Fruit fly (Drosophila melanogaster): ENCODE results near the gene CG43725.

The CG43725 gene

DNA sequence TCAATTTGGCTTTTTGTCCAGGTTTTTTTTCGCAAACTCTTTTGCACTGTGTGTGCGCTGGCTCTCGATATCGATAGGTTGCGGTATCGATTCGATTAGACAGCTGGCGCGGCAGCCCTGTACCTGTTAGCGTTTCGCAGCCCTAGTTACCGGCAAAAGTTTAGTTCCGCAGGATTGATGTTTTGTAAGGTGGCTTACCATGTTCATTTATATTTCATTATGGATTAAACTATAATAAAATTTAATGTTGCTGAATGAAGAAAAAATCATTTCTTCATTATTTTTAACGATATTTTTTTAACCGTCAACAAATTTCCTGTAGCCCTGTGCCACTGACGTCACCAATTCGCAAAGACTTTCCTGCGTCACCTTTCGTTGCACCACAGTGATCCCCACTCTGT, 31.2 kb downstream of the CG43725 start, which contains the start of gene Reps (continued):
- TF ChIP-seq CG12391 (tag; optimal IDR thresholded peaks at IDR 0.05) (peak; percentile 99), Elba2 (GFP tag; optimal IDR thresholded peaks at IDR 0.05) (peak; percentile 98), Bteb2 (GFP tag; optimal IDR thresholded peaks at IDR 0.05) (peak; percentile 97), gcm2 (GFP tag; optimal IDR thresholded peaks at IDR 0.05) (peak; percentile 95), CG7987 (GFP tag; optimal IDR thresholded peaks at IDR 0.05) (peak; percentile 94), ATbp (GFP tag; optimal IDR thresholded peaks at IDR 0.05) (peak; percentile 96), Opbp (GFP tag; IDR thresholded peaks at IDR 0.05; ENCODE audit: partially characterized antibody) (peak; percentile 15; the same call in 1 of the 3 replicates), CG9609 (GFP tag; optimal IDR thresholded peaks at IDR 0.05) (peak; percentile 97), CG10654 (GFP tag; optimal IDR thresholded peaks at IDR 0.05) (peak; percentile 99), psq (GFP tag; optimal IDR thresholded peaks at IDR 0.05) (peak; percentile 95), mam (GFP tag; optimal IDR thresholded peaks at IDR 0.05) (peak; percentile 98), CG17912 (GFP tag; optimal IDR thresholded peaks at IDR 0.05) (peak; percentile 94), CG4404 (GFP tag; IDR thresholded peaks at IDR 0.05) (peak; percentile 100), eyg (GFP tag; optimal IDR thresholded peaks at IDR 0.05) (peak; percentile 92), Abd-B (GFP tag; optimal IDR thresholded peaks at IDR 0.05) (peak; percentile 99), H15 (GFP tag; IDR thresholded peaks at IDR 0.05) (peak; percentile 99), CG32532 (GFP tag; IDR thresholded peaks at IDR 0.05) (peak; percentile 99), ttk (GFP tag; IDR thresholded peaks at IDR 0.05) (peak; percentile 98), Atf-2 (GFP tag; optimal IDR thresholded peaks at IDR 0.05) (peak; percentile 98), CG7372 (GFP tag; IDR thresholded peaks at IDR 0.05) (peak; percentile 99), Fer1 (GFP tag; optimal IDR thresholded peaks at IDR 0.05) (peak; percentile 98), CG18011 (GFP tag; optimal IDR thresholded peaks at IDR 0.05) (peak; percentile 90), CG9727 (GFP tag; optimal IDR thresholded peaks at IDR 0.05) (peak; percentile 99), CG3407 (GFP tag; optimal IDR thresholded peaks at IDR 0.05) (peak; percentile 96), Usf (GFP tag; optimal IDR thresholded peaks at IDR 0.05) (peak; percentile 98), pan (optimal IDR thresholded peaks at IDR 0.05) (no peak), pan (GFP tag; optimal IDR thresholded peaks at IDR 0.05 in 1 of 2, IDR thresholded peaks at IDR 0.05 in 1 of 2) (peak in 1 of 2 experiments; percentile 99), Ets65A (GFP tag) (peak; percentile 100), Hr3 (GFP tag; optimal IDR thresholded peaks at IDR 0.05) (peak; percentile 99), CG10565 (GFP tag; optimal IDR thresholded peaks at IDR 0.05) (peak; percentile 95), D19B (GFP tag; optimal IDR thresholded peaks at IDR 0.05) (peak; percentile 94), Dp (GFP tag; optimal IDR thresholded peaks at IDR 0.05) (peak; percentile 55), Sry-δ (GFP tag; optimal IDR thresholded peaks at IDR 0.05) (peak; percentile 83), Bdp1 (GFP tag; optimal IDR thresholded peaks at IDR 0.05) (peak; percentile 93), trh (GFP tag; optimal IDR thresholded peaks at IDR 0.05) (peak; percentile 98), CG2199 (GFP tag; IDR thresholded peaks at IDR 0.05) (peak; percentile 99), CG12299 (tag; optimal IDR thresholded peaks at IDR 0.05) (peak; percentile 97), prd (optimal IDR thresholded peaks at IDR 0.05) (no peak), prd (GFP tag; IDR thresholded peaks at IDR 0.05) (peak; percentile 100), CG17829 (tag; optimal IDR thresholded peaks at IDR 0.05) (peak; percentile 99), CG15011 (GFP tag; optimal IDR thresholded peaks at IDR 0.05) (peak; percentile 97), nerfin-1 (tag; optimal IDR thresholded peaks at IDR 0.05) (peak; percentile 97), CG14860 (GFP tag; IDR thresholded peaks at IDR 0.05; ENCODE audit: partially characterized antibody) (0 out of 3 replicates have a peak, but pooled peaks have one; percentile 43), CG30020 (tag; optimal IDR thresholded peaks at IDR 0.05) (peak; percentile 90), CG7357 (GFP tag; IDR thresholded peaks at IDR 0.05) (peak; percentile 96), Nf-YB (GFP tag; optimal IDR thresholded peaks at IDR 0.05) (peak; percentile 88), kah (GFP tag; optimal IDR thresholded peaks at IDR 0.05) (peak; percentile 94), dmrt99B (tag; optimal IDR thresholded peaks at IDR 0.05) (peak; percentile 98), croc (GFP tag; conservative IDR thresholded peaks at IDR 0.05) (peak; percentile 99), Mad (GFP tag; optimal IDR thresholded peaks at IDR 0.05) (peak; percentile 98), Asciz (GFP tag; optimal IDR thresholded peaks at IDR 0.05) (peak; percentile 97)
